Worm (Caenorhabditis elegans) whole organism, mixed stage, embryonic: ENCODE results near the gene lpr-2.

Source experiments
- M03D4.4 ChIP-seq: sonication (generic microtip); optimal IDR thresholded peaks from 2 replicates; lab custom pipeline; 2017; ENCODE audit warnings: mild to moderate bottlenecking, missing genetic modification characterization, missing compliant biosample characterization
- bed-3 ChIP-seq: fragments of 200-800 bp; sonication (Bioruptor generic); optimal IDR thresholded peaks from 3 replicates; lab custom pipeline; 2018; ENCODE audit warnings: mild to moderate bottlenecking, missing genetic modification characterization, moderate library complexity, missing compliant biosample characterization
- blmp-1 ChIP-seq: fragments of 150-350 bp; optimal IDR thresholded peaks from 2 replicates; lab custom pipeline; 2014; ENCODE audit warnings: missing biosample characterization, missing genetic modification characterization
- ceh-39 ChIP-seq: fragments of 150-350 bp; optimal IDR thresholded peaks from 2 replicates; lab custom pipeline; 2014; ENCODE audit warnings: missing biosample characterization, missing genetic modification characterization
- ceh-43 ChIP-seq: fragments of 200-800 bp; sonication (Bioruptor generic); optimal IDR thresholded peaks from 2 replicates; lab custom pipeline; 2018; ENCODE audit warnings: mild to moderate bottlenecking, missing genetic modification characterization, moderate library complexity, missing compliant biosample characterization
- ceh-83 ChIP-seq: fragments of 200-800 bp; sonication (Bioruptor generic); optimal IDR thresholded peaks from 2 replicates; lab custom pipeline; 2018; ENCODE audit warnings: mild to moderate bottlenecking, missing genetic modification characterization, missing compliant biosample characterization
- ces-1 ChIP-seq: fragments of 150-350 bp; optimal IDR thresholded peaks from 2 replicates; lab custom pipeline; 2014; ENCODE audit warnings: missing biosample characterization, missing genetic modification reagents, missing genetic modification characterization
- drap-1 ChIP-seq: fragments of 200-800 bp; sonication (Bioruptor generic); optimal IDR thresholded peaks from 3 replicates; lab custom pipeline; 2018; ENCODE audit warnings: mild to moderate bottlenecking, missing genetic modification characterization, missing compliant biosample characterization
- elt-3 ChIP-seq: fragments of 150-350 bp; optimal IDR thresholded peaks from 2 replicates; lab custom pipeline; 2014; ENCODE audit warnings: missing biosample characterization, missing genetic modification characterization
- ham-2 ChIP-seq: fragments of 200-800 bp; sonication (Bioruptor generic); optimal IDR thresholded peaks from 2 replicates; lab custom pipeline; 2018; ENCODE audit warnings: mild to moderate bottlenecking, missing genetic modification characterization, missing compliant biosample characterization
- hlh-1 ChIP-seq: fragments of 150-350 bp; optimal IDR thresholded peaks from 2 replicates; lab custom pipeline; 2014; ENCODE audit warnings: missing biosample characterization, missing genetic modification reagents, missing genetic modification characterization
- lin-13 ChIP-seq: fragments of 150-350 bp; optimal IDR thresholded peaks from 2 replicates; lab custom pipeline; 2014; ENCODE audit warnings: missing biosample characterization, missing genetic modification characterization
- mab-5 ChIP-seq: fragments of 150-350 bp; optimal IDR thresholded peaks from 2 replicates; lab custom pipeline; 2014; ENCODE audit warnings: missing biosample characterization, missing genetic modification characterization
- mep-1 ChIP-seq: fragments of 150-350 bp; optimal IDR thresholded peaks from 2 replicates; lab custom pipeline; 2017; ENCODE audit warnings: missing biosample characterization, missing genetic modification reagents, missing genetic modification characterization, inconsistent platforms
- mls-2 ChIP-seq: sonication (generic microtip); optimal IDR thresholded peaks from 2 replicates; lab custom pipeline; 2016; ENCODE audit warnings: mild to moderate bottlenecking, missing genetic modification characterization, moderate library complexity, missing compliant biosample characterization
- nhr-12 ChIP-seq: fragments of 150-350 bp; optimal IDR thresholded peaks from 2 replicates; lab custom pipeline; 2014; ENCODE audit warnings: missing biosample characterization, missing genetic modification characterization
- nhr-2 ChIP-seq: fragments of 150-350 bp; optimal IDR thresholded peaks from 2 replicates; lab custom pipeline; 2014; ENCODE audit warnings: missing biosample characterization, missing genetic modification characterization
- nhr-237 ChIP-seq: fragments of 150-350 bp; optimal IDR thresholded peaks from 2 replicates; lab custom pipeline; 2014; ENCODE audit warnings: missing biosample characterization, missing genetic modification characterization
- nhr-76 ChIP-seq: sonication (generic microtip); optimal IDR thresholded peaks from 2 replicates; lab custom pipeline; 2017; ENCODE audit warnings: missing biosample characterization, missing genetic modification characterization
- pha-4 ChIP-seq: fragments of 150-350 bp; optimal IDR thresholded peaks from 2 replicates; lab custom pipeline; 2018; ENCODE audit warnings: missing biosample characterization, missing genetic modification reagents, missing genetic modification characterization
- sem-2 ChIP-seq: fragments of 200-800 bp; sonication (Bioruptor generic); optimal IDR thresholded peaks from 2 replicates; lab custom pipeline; 2018; ENCODE audit warnings: mild to moderate bottlenecking, missing genetic modification characterization, missing compliant biosample characterization
- snpc-4 ChIP-seq: fragments of 150-350 bp; optimal IDR thresholded peaks from 2 replicates; lab custom pipeline; 2014; ENCODE audit warnings: missing biosample characterization, missing genetic modification characterization
- sptf-1 ChIP-seq: sonication (generic microtip); optimal IDR thresholded peaks from 2 replicates; lab custom pipeline; 2017; ENCODE audit warnings: mild to moderate bottlenecking, missing genetic modification characterization, moderate library complexity, missing compliant biosample characterization
- tbx-8 ChIP-seq: fragments of 200-800 bp; sonication (Bioruptor generic); optimal IDR thresholded peaks from 2 replicates; lab custom pipeline; 2018; ENCODE audit warnings: mild to moderate bottlenecking, missing genetic modification characterization, moderate library complexity, missing compliant biosample characterization
- unc-120 ChIP-seq: sonication (generic microtip); optimal IDR thresholded peaks from 2 replicates; lab custom pipeline; 2017; ENCODE audit warnings: missing genetic modification characterization, missing compliant biosample characterization; ENCODE audit not compliant: poor library complexity, severe bottlenecking
- unc-39 ChIP-seq: fragments of 150-350 bp; optimal IDR thresholded peaks from 2 replicates; lab custom pipeline; 2014; ENCODE audit warnings: missing biosample characterization, missing genetic modification characterization
- unc-62 ChIP-seq: fragments of 150-350 bp; optimal IDR thresholded peaks from 2 replicates; lab custom pipeline; 2014; ENCODE audit warnings: missing biosample characterization, missing genetic modification reagents, missing genetic modification characterization
- zip-8 ChIP-seq: fragments of 150-350 bp; optimal IDR thresholded peaks from 2 replicates; lab custom pipeline; 2014; ENCODE audit warnings: missing biosample characterization, missing genetic modification characterization
- ztf-11 ChIP-seq: fragments of 150-350 bp; optimal IDR thresholded peaks from 2 replicates; lab custom pipeline; 2014; ENCODE audit warnings: missing biosample characterization, missing genetic modification characterization

Gene lpr-2

DNA sequence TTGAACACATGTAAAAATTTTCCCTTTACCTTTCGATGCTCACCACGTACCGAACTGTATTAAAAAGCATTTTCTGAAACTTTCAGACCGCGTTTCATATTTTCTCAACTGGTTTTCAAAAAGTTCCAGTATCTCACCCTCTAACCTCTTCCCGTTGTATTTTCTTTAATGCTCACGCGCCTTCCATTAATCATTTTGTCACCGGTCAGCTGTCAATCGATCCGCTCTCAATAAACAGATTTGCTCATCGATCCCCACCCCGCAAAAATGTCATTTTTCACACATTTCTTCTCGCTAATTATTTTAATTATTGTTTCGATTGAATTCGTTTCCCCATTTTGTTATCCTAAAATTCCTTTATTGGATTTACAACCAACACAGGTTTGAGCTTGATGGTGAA lies at the start of gene lpr-2:
Gene lpr-2, plus strand, starts transcription at position 189 of the 400 bp plus-strand sequence.
- no peak for TF ChIP-seq snpc-4 (tag; lab: Kevin White, UChicago)
- peak; percentile 54 for TF ChIP-seq mab-5 (tag; lab: Kevin White, UChicago)
- peak; percentile 80 for TF ChIP-seq hlh-1 (tag; lab: Kevin White, UChicago)
- TF ChIP-seq unc-62 = peak; percentile 66

DNA sequence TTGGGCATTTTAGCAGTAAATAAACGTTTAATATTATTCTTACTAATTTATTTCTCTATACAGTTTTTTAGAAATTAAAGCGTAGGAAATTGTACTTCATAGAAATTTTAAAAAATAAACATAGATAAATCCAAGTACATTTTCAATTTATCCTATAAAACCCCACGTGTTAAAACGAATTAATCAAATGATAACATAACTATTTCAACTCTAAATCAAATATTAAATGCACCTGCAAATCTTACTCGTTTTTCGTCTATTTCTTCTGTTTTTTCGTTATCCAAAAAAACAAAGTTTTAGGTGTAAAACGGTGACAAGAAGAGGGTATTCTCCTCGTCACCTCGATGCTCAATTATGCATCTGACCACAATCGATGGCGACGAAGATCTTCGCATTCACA lies 44.0 kb upstream of the lpr-2 start, which contains the start of gene K01A6.6:
Gene K01A6.6, plus strand, starts transcription at position 301 of the 400 bp plus-strand sequence.
- TF ChIP-seq blmp-1 (tag; lab: Kevin White, UChicago) = no peak
- TF ChIP-seq, all 35 proteins: peak for 0

DNA sequence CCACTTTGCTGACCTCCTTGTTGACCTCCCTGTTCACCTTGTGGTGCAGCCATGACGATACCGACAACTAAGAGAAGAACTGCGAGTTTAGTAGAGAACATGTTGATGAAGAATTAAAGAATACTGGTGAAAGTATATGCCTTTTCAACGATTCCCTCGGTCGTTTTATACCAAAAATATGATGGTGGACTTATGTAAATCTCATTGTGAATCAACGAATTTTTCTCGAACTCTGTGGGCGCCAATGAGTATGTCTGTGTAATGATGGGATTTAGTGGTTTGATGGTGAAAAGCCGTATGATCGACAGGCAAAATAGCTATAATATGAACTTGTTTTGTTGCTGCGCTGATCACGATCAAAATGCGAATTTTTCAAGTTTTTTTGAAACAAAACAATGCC lies 41.7 kb upstream of the lpr-2 start, which contains the start of gene K01A6.8:
Gene K01A6.8, minus strand, starts transcription at position 101 of the 400 bp plus-strand sequence.
- TF ChIP-seq drap-1 (no peak), nhr-2 (tag; lab: Kevin White, UChicago) (no peak), mab-5 (tag; lab: Kevin White, UChicago) (no peak), unc-39 (tag; lab: Kevin White, UChicago) (no peak), sem-2 (GFP tag; lab: Kevin White, UChicago) (no peak), elt-3 (no peak), M03D4.4 (tag; lab: Kevin White, UChicago) (no peak), bed-3 (GFP tag; lab: Kevin White, UChicago) (no peak), ham-2 (GFP tag; lab: Kevin White, UChicago) (no peak), ceh-43 (GFP tag; lab: Kevin White, UChicago) (no peak), ces-1 (GFP tag; lab: Kevin White, UChicago) (no peak), pha-4 (tag; lab: Kevin White, UChicago) (no peak), blmp-1 (tag; lab: Kevin White, UChicago) (no peak), sptf-1 (tag; lab: Kevin White, UChicago) (no peak), unc-120 (tag; lab: Kevin White, UChicago) (no peak), zip-8 (no peak), hlh-1 (tag; lab: Kevin White, UChicago) (no peak), ceh-83 (GFP tag; lab: Kevin White, UChicago) (no peak)

DNA sequence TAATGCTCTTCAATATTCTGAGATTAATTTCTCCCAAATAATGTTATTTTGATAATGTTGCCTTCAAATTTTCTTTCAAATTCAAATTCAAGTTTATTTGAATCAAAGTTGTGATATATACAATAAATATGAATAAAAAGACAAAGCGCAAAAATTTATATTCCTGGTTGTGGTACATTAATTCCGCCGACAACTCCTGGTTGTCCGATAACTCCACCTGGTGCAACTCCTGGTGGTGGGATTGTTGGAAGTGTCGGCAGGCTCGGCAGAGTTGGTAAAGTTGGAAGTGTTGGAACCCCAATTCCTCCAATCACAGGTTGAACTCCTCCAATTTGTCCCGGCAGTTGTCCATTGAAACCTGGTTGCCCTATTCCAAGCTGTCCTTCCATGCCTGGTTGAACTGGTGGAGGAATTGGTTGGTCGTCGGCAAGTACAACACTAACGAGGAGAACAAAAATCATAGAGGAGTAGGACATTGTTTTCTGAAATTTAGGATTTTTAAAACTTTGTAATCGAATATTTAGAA lies 40.9 kb upstream of the lpr-2 start, which contains the start of gene K01A6.7:
Gene K01A6.7, minus strand, starts transcription at position 476 of the 526 bp plus-strand sequence.
- no peak for TF ChIP-seq mep-1 (tag; lab: Kevin White, UChicago)
- no peak for TF ChIP-seq nhr-2 (tag; lab: Kevin White, UChicago)
- no peak for TF ChIP-seq nhr-76 (tag; lab: Kevin White, UChicago)
- TF ChIP-seq elt-3 = no peak
- TF ChIP-seq M03D4.4 (tag; lab: Kevin White, UChicago) = no peak
- no peak for TF ChIP-seq blmp-1 (tag; lab: Kevin White, UChicago)
- TF ChIP-seq ces-1 (GFP tag; lab: Kevin White, UChicago) = no peak
- TF ChIP-seq unc-62 = no peak
- TF ChIP-seq snpc-4 (tag; lab: Kevin White, UChicago) = no peak
- TF ChIP-seq nhr-12 (tag; lab: Kevin White, UChicago) = no peak
- TF ChIP-seq mls-2 (tag; lab: Kevin White, UChicago) = no peak
- TF ChIP-seq tbx-8 (GFP tag; lab: Kevin White, UChicago) = no peak
- no peak for TF ChIP-seq ceh-43 (GFP tag; lab: Kevin White, UChicago)
- TF ChIP-seq ham-2 (GFP tag; lab: Kevin White, UChicago) = no peak
- TF ChIP-seq lin-13 (tag; lab: Kevin White, UChicago) = no peak
- TF ChIP-seq ceh-83 (GFP tag; lab: Kevin White, UChicago) = no peak
- no peak for TF ChIP-seq zip-8
- no peak for TF ChIP-seq ceh-39 (tag; lab: Kevin White, UChicago)
- no peak for TF ChIP-seq sptf-1 (tag; lab: Kevin White, UChicago)
- TF ChIP-seq drap-1 = no peak

DNA sequence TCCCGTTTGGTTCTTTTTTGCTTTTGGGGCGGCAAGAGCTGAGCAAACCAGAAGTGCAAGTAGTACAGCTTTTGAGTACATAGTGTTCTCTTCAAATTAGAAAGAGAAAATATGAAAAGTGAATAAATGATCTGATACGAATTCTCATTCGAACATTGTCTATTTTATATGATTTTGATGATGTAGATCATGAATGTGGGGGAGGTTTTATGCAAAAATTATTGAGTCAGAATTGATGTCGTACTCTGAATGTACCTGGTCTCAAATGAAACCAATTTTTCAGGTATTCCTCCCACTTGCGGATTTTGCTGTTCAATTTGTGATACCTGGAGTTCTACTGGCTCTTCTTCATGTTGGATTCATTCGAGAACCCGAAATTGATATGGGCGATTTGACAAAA lies 38.8 kb upstream of the lpr-2 start, which contains the start of gene K01A6.4:
Gene K01A6.4, minus strand, starts transcription at position 101 of the 400 bp plus-strand sequence.
- no peak for TF ChIP-seq ces-1 (GFP tag; lab: Kevin White, UChicago)
- TF ChIP-seq bed-3 (GFP tag; lab: Kevin White, UChicago) = no peak
- TF ChIP-seq mab-5 (tag; lab: Kevin White, UChicago) = no peak
- TF ChIP-seq ztf-11 = no peak
- TF ChIP-seq M03D4.4 (tag; lab: Kevin White, UChicago) = no peak
- TF ChIP-seq mls-2 (tag; lab: Kevin White, UChicago) = no peak
- TF ChIP-seq ceh-39 (tag; lab: Kevin White, UChicago) = no peak
- TF ChIP-seq hlh-1 (tag; lab: Kevin White, UChicago) = no peak
- no peak for TF ChIP-seq mep-1 (tag; lab: Kevin White, UChicago)
- no peak for TF ChIP-seq nhr-237 (tag; lab: Kevin White, UChicago)
- TF ChIP-seq lin-13 (tag; lab: Kevin White, UChicago) = no peak
